Fruit fly (Drosophila melanogaster) whole organism, embryonic: Measurements from ENCODE around the gene CG15880.

ENCODE experiments used
- Aef1 ChIP-seq: fragments of 200-800 bp; sonication (Bioruptor generic); IDR thresholded peaks from 3 replicates; pipeline ENCODE4 v1.3.6; 2022; ENCODE audit warnings: missing biosample characterization, missing genetic modification characterization
- Bdp1 ChIP-seq: fragments of 200-800 bp; sonication (Bioruptor generic); optimal IDR thresholded peaks from 3 replicates; lab custom pipeline; 2016; ENCODE audit warnings: missing biosample characterization, missing genetic modification characterization
- CG1024 ChIP-seq: fragments of 200-800 bp; sonication (Bioruptor generic); IDR thresholded peaks from 2 replicates; pipeline ENCODE4 v1.3.6; 2022; ENCODE audit warnings: missing biosample characterization, missing genetic modification characterization
- CG10321 ChIP-seq: fragments of 200-800 bp; sonication (Bioruptor generic); IDR thresholded peaks from 2 replicates; pipeline ENCODE4 v1.3.6; 2022; ENCODE audit warnings: missing biosample characterization, missing genetic modification characterization
- CG11093 ChIP-seq: fragments of 200-800 bp; sonication (Bioruptor generic); IDR thresholded peaks from 3 replicates; pipeline ENCODE4 v1.3.6; 2022; ENCODE audit warnings: missing biosample characterization, missing genetic modification characterization
- CG11696 ChIP-seq: fragments of 200-800 bp; sonication (Bioruptor generic); IDR thresholded peaks from 2 replicates; pipeline ENCODE4 v1.3.6; 2022; ENCODE audit warnings: missing biosample characterization, missing genetic modification characterization
- CG12071 ChIP-seq: fragments of 200-800 bp; sonication (Bioruptor generic); optimal IDR thresholded peaks from 3 replicates; lab custom pipeline; 2018; ENCODE audit warnings: missing biosample characterization, mild to moderate bottlenecking, missing genetic modification characterization
- CG15269 ChIP-seq: fragments of 200-800 bp; sonication (Bioruptor generic); optimal IDR thresholded peaks from 2 replicates; lab custom pipeline; 2018; ENCODE audit warnings: missing biosample characterization, mild to moderate bottlenecking, missing genetic modification characterization, moderate library complexity
- CG15514 ChIP-seq: fragments of 200-800 bp; sonication (Bioruptor generic); optimal IDR thresholded peaks from 3 replicates; lab custom pipeline; 2017; ENCODE audit warnings: missing biosample characterization, missing genetic modification characterization, mild to moderate bottlenecking, moderate library complexity, missing genetic modification reagents
- CG2202 ChIP-seq: fragments of 200-800 bp; sonication (Bioruptor generic); optimal IDR thresholded peaks from 2 replicates; lab custom pipeline; 2018; ENCODE audit warnings: missing biosample characterization, mild to moderate bottlenecking, missing genetic modification characterization
- CG30020 ChIP-seq: fragments of 200-800 bp; optimal IDR thresholded peaks from 2 replicates; lab custom pipeline; 2019; ENCODE audit warnings: missing biosample characterization, mild to moderate bottlenecking, missing genetic modification characterization, moderate library complexity
- CG5180 ChIP-seq: fragments of 200-800 bp; sonication (Bioruptor generic); optimal IDR thresholded peaks from 3 replicates; lab custom pipeline; 2017; ENCODE audit warnings: missing biosample characterization, missing genetic modification characterization, mild to moderate bottlenecking, moderate library complexity, missing genetic modification reagents
- CG6689 ChIP-seq: fragments of 200-800 bp; sonication (Bioruptor generic); IDR thresholded peaks from 2 replicates; pipeline ENCODE4 v1.3.6; 2022; ENCODE audit warnings: missing biosample characterization, missing genetic modification characterization
- CG8359 ChIP-seq: fragments of 200-800 bp; sonication (Bioruptor generic); optimal IDR thresholded peaks from 2 replicates; lab custom pipeline; 2017; ENCODE audit warnings: missing biosample characterization, mild to moderate bottlenecking, missing genetic modification characterization, borderline replicate concordance
- CG9727 ChIP-seq: fragments of 200-800 bp; sonication (Bioruptor generic); optimal IDR thresholded peaks from 3 replicates; lab custom pipeline; 2017; ENCODE audit warnings: missing biosample characterization, mild to moderate bottlenecking, missing genetic modification characterization
- D19A ChIP-seq: fragments of 200-800 bp; optimal IDR thresholded peaks from 3 replicates; lab custom pipeline; 2019; ENCODE audit warnings: missing biosample characterization, mild to moderate bottlenecking, missing genetic modification characterization, moderate library complexity
- Deaf1 ChIP-seq: fragments of 200-800 bp; optimal IDR thresholded peaks from 3 replicates; lab custom pipeline; 2019; ENCODE audit warnings: missing biosample characterization, mild to moderate bottlenecking, missing genetic modification characterization, moderate library complexity
- Hr3 ChIP-seq: fragments of 200-800 bp; sonication (Bioruptor generic); optimal IDR thresholded peaks from 3 replicates; lab custom pipeline; 2016; ENCODE audit warnings: missing biosample characterization, missing genetic modification characterization
- Mad ChIP-seq: fragments of 200-800 bp; sonication (Bioruptor generic); optimal IDR thresholded peaks from 2 replicates; lab custom pipeline; 2016; ENCODE audit warnings: missing biosample characterization, missing genetic modification characterization
- Side ChIP-seq: fragments of 200-800 bp; sonication (Bioruptor generic); optimal IDR thresholded peaks from 2 replicates; lab custom pipeline; 2016; ENCODE audit warnings: missing biosample characterization, missing genetic modification characterization
- Sin3A ChIP-seq: fragments of >200 bp; optimal IDR thresholded peaks from 2 replicates; lab custom pipeline; 2018
- Six4 ChIP-seq: fragments of 200-800 bp; sonication (Bioruptor generic); optimal IDR thresholded peaks from 2 replicates; lab custom pipeline; 2016; ENCODE audit warnings: missing biosample characterization, missing genetic modification characterization
- Sox100B ChIP-seq: fragments of 200-800 bp; sonication (Bioruptor generic); optimal IDR thresholded peaks from 3 replicates; lab custom pipeline; 2018; ENCODE audit warnings: missing biosample characterization, mild to moderate bottlenecking, missing genetic modification characterization
- Stat92E ChIP-seq, 3 experiments: fragments of >200 bp in 2 of 3; fragments of 200-800 bp in 1 of 3; sonication (Bioruptor generic) in 1 of 3; optimal IDR thresholded peaks; 2 replicates each; lab custom pipeline; 2017 to 2019; ENCODE audit warnings: missing biosample characterization in 3 of 3, missing genetic modification characterization in 3 of 3, mild to moderate bottlenecking in 1 of 3, moderate library complexity in 1 of 3
- YL-1 ChIP-seq: fragments of 200-800 bp; sonication (Bioruptor generic); optimal IDR thresholded peaks from 3 replicates; lab custom pipeline; 2017; ENCODE audit warnings: missing biosample characterization, mild to moderate bottlenecking, missing genetic modification characterization
- ab ChIP-seq: fragments of 200-800 bp; sonication (Bioruptor generic); optimal IDR thresholded peaks from 2 replicates; lab custom pipeline; 2016; ENCODE audit warnings: missing biosample characterization, missing genetic modification characterization
- bbx ChIP-seq: fragments of 200-800 bp; sonication (Bioruptor generic); IDR thresholded peaks from 2 replicates; pipeline ENCODE4 v1.3.6; 2022; ENCODE audit warnings: missing biosample characterization, missing genetic modification characterization; ENCODE audit not compliant: partially characterized antibody
- bsh ChIP-seq, 2 experiments: fragments of 200-800 bp; sonication (Bioruptor generic); optimal IDR thresholded peaks; 2 replicates each; lab custom pipeline; 2017 to 2018; ENCODE audit warnings: mild to moderate bottlenecking in 2 of 2, missing biosample characterization in 2 of 2, missing genetic modification characterization in 2 of 2, moderate library complexity in 1 of 2
- cas ChIP-seq: fragments of 200-800 bp; sonication (Bioruptor generic); IDR thresholded peaks from 2 replicates; pipeline ENCODE4 v1.3.6; 2022; ENCODE audit warnings: missing biosample characterization, missing genetic modification characterization
- cg ChIP-seq: fragments of 200-800 bp; sonication (Bioruptor generic); optimal IDR thresholded peaks from 3 replicates; lab custom pipeline; 2019; ENCODE audit warnings: missing biosample characterization, mild to moderate bottlenecking, missing genetic modification characterization, moderate library complexity
- dmrt11E ChIP-seq: fragments of 200-800 bp; sonication (Bioruptor generic); optimal IDR thresholded peaks from 3 replicates; lab custom pipeline; 2018; ENCODE audit warnings: missing biosample characterization, mild to moderate bottlenecking, missing genetic modification characterization, moderate library complexity
- ems ChIP-seq: fragments of 200-800 bp; sonication (Bioruptor generic); optimal IDR thresholded peaks from 3 replicates; lab custom pipeline; 2016; ENCODE audit warnings: missing biosample characterization, missing genetic modification characterization
- fu2 ChIP-seq: fragments of 200-800 bp; sonication (Bioruptor generic); optimal IDR thresholded peaks from 2 replicates; lab custom pipeline; 2016; ENCODE audit warnings: missing biosample characterization, missing genetic modification characterization
- gfzf ChIP-seq: fragments of 200-800 bp; sonication (Bioruptor generic); optimal IDR thresholded peaks from 2 replicates; lab custom pipeline; 2016; ENCODE audit warnings: missing biosample characterization, mild to moderate bottlenecking, missing genetic modification characterization, moderate library complexity
- her ChIP-seq: fragments of 200-800 bp; sonication (Bioruptor generic); optimal IDR thresholded peaks from 2 replicates; lab custom pipeline; 2016; ENCODE audit warnings: missing biosample characterization, missing genetic modification characterization
- hkb ChIP-seq, 2 experiments: fragments of 200-800 bp in 1 of 2; fragments of >200 bp in 1 of 2; sonication (Bioruptor generic) in 1 of 2; IDR thresholded peaks in 1 of 2; optimal IDR thresholded peaks in 1 of 2; 2 replicates each; pipeline versions ENCODE4 v1.3.6 to Lab custom; 2017 to 2022; ENCODE audit warnings: missing biosample characterization in 1 of 2, missing genetic modification characterization in 1 of 2
- ind ChIP-seq: fragments of 200-800 bp; sonication (Bioruptor generic); optimal IDR thresholded peaks from 3 replicates; lab custom pipeline; 2016; ENCODE audit warnings: missing biosample characterization, missing genetic modification characterization
- klu ChIP-seq: fragments of 200-800 bp; sonication (Bioruptor generic); IDR thresholded peaks from 2 replicates; pipeline ENCODE4 v1.3.6; 2022; ENCODE audit warnings: missing biosample characterization, missing genetic modification characterization
- knrl ChIP-seq: fragments of 200-800 bp; sonication (Bioruptor generic); IDR thresholded peaks from 3 replicates; pipeline ENCODE4 v1.3.6; 2022; ENCODE audit warnings: missing biosample characterization, missing genetic modification characterization; ENCODE audit not compliant: partially characterized antibody
- nerfin-2 ChIP-seq: fragments of 200-800 bp; sonication (Bioruptor generic); IDR thresholded peaks from 2 replicates; pipeline ENCODE4 v1.3.6; 2022; ENCODE audit warnings: missing biosample characterization, missing genetic modification characterization; ENCODE audit not compliant: partially characterized antibody
- oc ChIP-seq: fragments of 200-800 bp; sonication (Bioruptor generic); optimal IDR thresholded peaks from 2 replicates; lab custom pipeline; 2018; ENCODE audit warnings: missing biosample characterization, mild to moderate bottlenecking, missing genetic modification characterization, moderate library complexity
- pho ChIP-seq: fragments of 200-800 bp; sonication (Bioruptor generic); optimal IDR thresholded peaks from 2 replicates; lab custom pipeline; 2016; ENCODE audit warnings: missing biosample characterization, missing genetic modification characterization
- pros ChIP-seq: fragments of 200-800 bp; sonication (Bioruptor generic); optimal IDR thresholded peaks from 3 replicates; lab custom pipeline; 2019; ENCODE audit warnings: missing biosample characterization, mild to moderate bottlenecking, missing genetic modification characterization, moderate library complexity
- rib ChIP-seq: fragments of 200-800 bp; sonication (Bioruptor generic); IDR thresholded peaks from 2 replicates; pipeline ENCODE4 v1.3.6; 2022; ENCODE audit warnings: missing biosample characterization, missing genetic modification characterization
- scrt ChIP-seq: fragments of 200-800 bp; sonication (Bioruptor generic); optimal IDR thresholded peaks from 2 replicates; lab custom pipeline; 2018; ENCODE audit warnings: missing biosample characterization, mild to moderate bottlenecking, missing genetic modification characterization, moderate library complexity
- sd ChIP-seq: fragments of 200-800 bp; sonication (Bioruptor generic); optimal IDR thresholded peaks from 3 replicates; lab custom pipeline; 2018; ENCODE audit warnings: missing biosample characterization, mild to moderate bottlenecking, missing genetic modification characterization, moderate library complexity
- toy ChIP-seq: fragments of 200-800 bp; sonication (Bioruptor generic); IDR thresholded peaks from 2 replicates; pipeline ENCODE4 v1.3.6; 2022; ENCODE audit warnings: missing biosample characterization, missing genetic modification characterization
- usp ChIP-seq: fragments of >200 bp; optimal IDR thresholded peaks from 2 replicates; lab custom pipeline; 2017; ENCODE audit warnings: missing biosample characterization, missing genetic modification characterization
- vnd ChIP-seq: fragments of 200-800 bp; sonication (Bioruptor generic); IDR thresholded peaks from 3 replicates; pipeline ENCODE4 v1.3.6; 2022; ENCODE audit warnings: missing biosample characterization, missing genetic modification characterization; ENCODE audit not compliant: partially characterized antibody
- wdn ChIP-seq: fragments of 200-800 bp; sonication (Bioruptor generic); IDR thresholded peaks from 2 replicates; pipeline ENCODE4 v1.3.6; 2022; ENCODE audit warnings: missing biosample characterization, missing genetic modification characterization

CG15880 gene

DNA sequence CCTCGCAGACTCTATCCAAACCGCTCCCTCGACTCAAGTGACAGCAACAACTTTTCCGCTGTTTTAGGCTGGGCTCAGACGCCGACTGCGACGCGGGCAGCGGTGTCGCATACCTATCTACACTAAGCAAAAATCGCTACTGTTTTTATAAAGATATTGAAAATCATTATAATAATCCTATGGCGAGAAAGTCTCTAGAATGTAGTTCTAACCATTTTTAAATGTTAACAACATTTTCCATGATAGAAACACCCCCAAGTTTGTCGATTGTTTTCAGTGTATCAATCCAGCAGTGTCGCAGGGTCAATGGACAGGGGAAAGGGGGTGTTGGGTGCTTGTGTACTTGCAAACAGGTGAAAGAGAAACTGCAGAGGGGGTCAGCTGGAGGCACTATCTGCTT lies 48.1 kb upstream of the CG15880 start (continued):
- TF ChIP-seq klu (peak; percentile 90), fu2 (GFP tag; lab: Kevin White, UChicago) (peak; percentile 93), ind (GFP tag; lab: Kevin White, UChicago) (peak; percentile 97), toy (GFP tag; lab: Robert Waterston, UW) (peak; percentile 88), CG8359 (peak; percentile 87), ab (GFP tag; lab: Kevin White, UChicago) (peak; percentile 90), scrt (GFP tag; lab: Kevin White, UChicago) (peak; percentile 92), Stat92E (GFP tag; optimal IDR thresholded peaks at IDR 0.05; lab: Kevin White, UChicago) (peak in 1 of 3 experiments; percentile 37), pros (peak; percentile 49), pho (GFP tag; lab: Kevin White, UChicago) (peak; percentile 96), CG30020 (tag; lab: Kevin White, UChicago) (peak; percentile 72), Bdp1 (GFP tag; lab: Kevin White, UChicago) (peak; percentile 86), CG15269 (tag; lab: Kevin White, UChicago) (peak; percentile 96), CG1024 (peak; percentile 90), Sin3A (lab: Kevin White, UChicago) (no peak), CG11696 (GFP tag; lab: Robert Waterston, UW) (peak; percentile 80), wdn (GFP tag; lab: Robert Waterston, UW) (peak; percentile 93), CG12071 (GFP tag; lab: Kevin White, UChicago) (peak; percentile 96), dmrt11E (peak; percentile 94), YL-1 (GFP tag; lab: Kevin White, UChicago) (peak; percentile 68), knrl (GFP tag; lab: Robert Waterston, UW) (no peak), usp (GFP tag; lab: Kevin White, UChicago) (no peak), CG10321 (GFP tag; lab: Robert Waterston, UW) (peak; percentile 79), CG15514 (GFP tag; lab: Kevin White, UChicago) (peak; percentile 85), bbx (GFP tag; lab: Robert Waterston, UW) (no peak), Deaf1 (tag; lab: Kevin White, UChicago) (peak; percentile 76), Side (GFP tag; lab: Kevin White, UChicago) (peak; percentile 97), nerfin-2 (GFP tag; lab: Robert Waterston, UW) (no peak), rib (GFP tag; lab: Robert Waterston, UW) (peak; percentile 92), D19A (tag; lab: Kevin White, UChicago) (peak; percentile 92), Aef1 (peak; percentile 95), her (GFP tag; lab: Kevin White, UChicago) (peak; percentile 91), cas (GFP tag; lab: Robert Waterston, UW) (peak; percentile 89), ems (GFP tag; lab: Kevin White, UChicago) (peak; percentile 91), CG5180 (GFP tag; lab: Kevin White, UChicago) (peak; percentile 87), CG2202 (peak; percentile 92), Six4 (GFP tag; lab: Kevin White, UChicago) (peak; percentile 94), gfzf (GFP tag; lab: Kevin White, UChicago) (peak; percentile 15), oc (peak; percentile 97), sd (tag; lab: Kevin White, UChicago) (peak; percentile 100), Sox100B (GFP tag; lab: Kevin White, UChicago) (peak; percentile 91), vnd (GFP tag; lab: Robert Waterston, UW) (no peak), bsh (GFP tag; optimal IDR thresholded peaks at IDR 0.05; lab: Kevin White, UChicago) (peak; percentile 89 to 96), Hr3 (peak; percentile 95), cg (GFP tag; lab: Kevin White, UChicago) (peak; percentile 16), hkb (optimal IDR thresholded peaks at IDR 0.05; lab: Kevin White, UChicago) (peak; percentile 7), hkb (GFP tag; IDR thresholded peaks at IDR 0.05; lab: Robert Waterston, UW) (peak; percentile 97), Mad (GFP tag; lab: Kevin White, UChicago) (peak; percentile 96), CG11093 (peak; percentile 91), CG9727 (peak; percentile 97), CG6689 (GFP tag; lab: Robert Waterston, UW) (peak; percentile 95)
